Fruit fly (Drosophila melanogaster): ENCODE results near the gene CG8927.

CG8927 gene

DNA sequence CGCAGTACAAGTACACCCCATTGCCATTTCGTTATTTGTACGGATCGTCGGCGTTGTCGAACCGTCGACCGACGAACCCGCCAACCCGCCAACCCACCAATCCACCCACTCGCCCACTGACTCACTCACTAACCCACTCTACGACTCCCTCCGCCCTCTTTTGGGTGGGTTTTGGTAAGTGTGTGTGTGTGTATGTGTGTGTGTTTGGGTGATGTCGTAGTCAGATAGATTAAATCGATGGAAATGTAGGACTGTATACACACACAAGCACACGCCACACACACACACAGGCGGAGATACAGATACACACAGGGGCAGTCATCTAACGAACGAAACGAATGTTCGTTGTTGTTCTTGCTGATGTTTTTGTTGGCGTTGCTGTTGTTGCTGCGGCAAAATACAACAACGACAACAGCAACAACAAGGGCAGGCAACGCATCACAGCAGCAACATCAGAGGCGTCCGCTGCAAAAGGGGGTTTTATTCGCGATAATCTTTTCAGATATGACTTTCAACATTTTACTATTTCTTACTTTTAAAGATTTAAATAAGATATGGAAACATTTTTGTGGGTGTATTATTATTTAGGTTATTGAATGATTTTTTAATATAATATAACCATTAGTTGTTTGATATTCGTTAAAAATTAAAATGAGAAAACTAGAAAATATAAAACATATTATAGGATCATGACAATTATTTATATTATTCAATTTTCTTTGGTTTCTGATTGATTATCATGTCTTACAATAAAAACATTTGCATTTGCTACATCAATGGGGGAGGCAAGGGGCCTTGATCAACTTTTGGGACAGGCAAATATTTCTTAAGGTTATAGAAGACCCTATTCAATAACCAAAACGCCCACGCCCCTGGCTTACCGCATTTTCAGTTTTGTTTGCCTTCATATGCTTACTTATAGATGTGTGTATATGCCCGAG lies 40.8 kb downstream of the CG8927 start (continued):
- peak in 2 of 3 experiments; percentile 22 to 100 for TF ChIP-seq lola (GFP tag; optimal IDR thresholded peaks at IDR 0.05)
- no peak for TF ChIP-seq hkb (optimal IDR thresholded peaks at IDR 0.05)
- TF ChIP-seq hkb (GFP tag; IDR thresholded peaks at IDR 0.05), result no peak
- peak; percentile 91 for TF ChIP-seq CG15601 (tag; optimal IDR thresholded peaks at IDR 0.05)
- peak; percentile 31 for TF ChIP-seq chm (GFP tag; IDR thresholded peaks at IDR 0.05)
- TF ChIP-seq CG8089 (GFP tag; optimal IDR thresholded peaks at IDR 0.05), result no peak
- TF ChIP-seq dmrt99B (tag; optimal IDR thresholded peaks at IDR 0.05), result peak; percentile 93
- TF ChIP-seq CG10267 (tag; optimal IDR thresholded peaks at IDR 0.05), result peak; percentile 86
- TF ChIP-seq fd102C (GFP tag; optimal IDR thresholded peaks at IDR 0.05), result no peak
- peak; percentile 51 for TF ChIP-seq bbx (GFP tag; IDR thresholded peaks at IDR 0.05; ENCODE audit: partially characterized antibody)
- peak; percentile 55 for TF ChIP-seq CG7928 (GFP tag; optimal IDR thresholded peaks at IDR 0.05)
- TF ChIP-seq trem (tag; optimal IDR thresholded peaks at IDR 0.05), result peak; percentile 70
- peak; percentile 50 for TF ChIP-seq corto (GFP tag; optimal IDR thresholded peaks at IDR 0.05)
- 0 out of 3 replicates have a peak, but pooled peaks have one; percentile 50 for TF ChIP-seq C15 (GFP tag; IDR thresholded peaks at IDR 0.05)
- no peak for TF ChIP-seq CG4282 (GFP tag; optimal IDR thresholded peaks at IDR 0.05)
- TF ChIP-seq CG4424 (GFP tag; optimal IDR thresholded peaks at IDR 0.05), result peak; percentile 96
- peak; percentile 69 for TF ChIP-seq zfh1 (GFP tag; IDR thresholded peaks at IDR 0.05)
- no peak for TF ChIP-seq Tbp (GFP tag; optimal IDR thresholded peaks at IDR 0.05)
- peak; percentile 94 for TF ChIP-seq Aef1 (GFP tag; IDR thresholded peaks at IDR 0.05)
- peak; percentile 66 for TF ChIP-seq nom (GFP tag; optimal IDR thresholded peaks at IDR 0.05)
- TF ChIP-seq CG17912 (GFP tag; optimal IDR thresholded peaks at IDR 0.05), result no peak
- peak; percentile 86 for TF ChIP-seq Fer1 (GFP tag; optimal IDR thresholded peaks at IDR 0.05)
- no peak for TF ChIP-seq Dp (GFP tag; optimal IDR thresholded peaks at IDR 0.05)
- TF ChIP-seq CG10147 (GFP tag; optimal IDR thresholded peaks at IDR 0.05), result peak; percentile 95
- no peak for TF ChIP-seq CG8944 (GFP tag; optimal IDR thresholded peaks at IDR 0.05)
- TF ChIP-seq klu (GFP tag; IDR thresholded peaks at IDR 0.05), result no peak
- peak; percentile 15; the same call in 2 of the 3 replicates for TF ChIP-seq sr (GFP tag; IDR thresholded peaks at IDR 0.05)
- peak; percentile 1 for TF ChIP-seq CG9797 (GFP tag; optimal IDR thresholded peaks at IDR 0.05)
- TF ChIP-seq CG2129 (GFP tag; IDR thresholded peaks at IDR 0.05; ENCODE audit: partially characterized antibody), result no peak
- TF ChIP-seq wor (GFP tag; IDR thresholded peaks at IDR 0.05), result peak; percentile 57; the same call in 1 of the 2 replicates
- TF ChIP-seq CG14965 (GFP tag; optimal IDR thresholded peaks at IDR 0.05; ENCODE audit: borderline replicate concordance), result no peak
- no peak for TF ChIP-seq Hey (tag; optimal IDR thresholded peaks at IDR 0.05)
- TF ChIP-seq CG2889 (GFP tag; IDR thresholded peaks at IDR 0.05), result peak; percentile 41; the same call in 2 of the 3 replicates
- TF ChIP-seq Abd-B (GFP tag; optimal IDR thresholded peaks at IDR 0.05), result peak; percentile 92
- TF ChIP-seq BtbVII (GFP tag; optimal IDR thresholded peaks at IDR 0.05), result peak; percentile 95
- TF ChIP-seq CG31388 (GFP tag; optimal IDR thresholded peaks at IDR 0.05), result peak; percentile 40
- TF ChIP-seq crc (GFP tag; optimal IDR thresholded peaks at IDR 0.05), result peak; percentile 27
- TF ChIP-seq usp (GFP tag; optimal IDR thresholded peaks at IDR 0.05), result no peak
- TF ChIP-seq slbo (GFP tag; IDR thresholded peaks at IDR 0.05), result peak; percentile 88
- TF ChIP-seq Optix (GFP tag; IDR thresholded peaks at IDR 0.05), result peak; percentile 26; the same call in 2 of the 3 replicates
- peak; percentile 7 to 96 for TF ChIP-seq Hr51 (GFP tag; optimal IDR thresholded peaks at IDR 0.05)
- peak; percentile 28 for TF ChIP-seq HmgD (GFP tag; optimal IDR thresholded peaks at IDR 0.05)
- TF ChIP-seq CG8478 (optimal IDR thresholded peaks at IDR 0.05), result peak; percentile 94
- peak; percentile 32 for TF ChIP-seq CG9876 (GFP tag; optimal IDR thresholded peaks at IDR 0.05)
- TF ChIP-seq CG1792 (GFP tag; optimal IDR thresholded peaks at IDR 0.05), result no peak
- TF ChIP-seq tup (GFP tag; optimal IDR thresholded peaks at IDR 0.05), result peak; percentile 22
- TF ChIP-seq peb (GFP tag; IDR thresholded peaks at IDR 0.05), result no peak; the same call in 1 of the 2 replicates
- TF ChIP-seq CTCF (GFP tag; optimal IDR thresholded peaks at IDR 0.05), result peak; percentile 46
- TF ChIP-seq Rfx (GFP tag; IDR thresholded peaks at IDR 0.05), result peak; percentile 72
